Worm (Caenorhabditis elegans): ENCODE data around the gene T01D1.7.

Gene T01D1.7

DNA sequence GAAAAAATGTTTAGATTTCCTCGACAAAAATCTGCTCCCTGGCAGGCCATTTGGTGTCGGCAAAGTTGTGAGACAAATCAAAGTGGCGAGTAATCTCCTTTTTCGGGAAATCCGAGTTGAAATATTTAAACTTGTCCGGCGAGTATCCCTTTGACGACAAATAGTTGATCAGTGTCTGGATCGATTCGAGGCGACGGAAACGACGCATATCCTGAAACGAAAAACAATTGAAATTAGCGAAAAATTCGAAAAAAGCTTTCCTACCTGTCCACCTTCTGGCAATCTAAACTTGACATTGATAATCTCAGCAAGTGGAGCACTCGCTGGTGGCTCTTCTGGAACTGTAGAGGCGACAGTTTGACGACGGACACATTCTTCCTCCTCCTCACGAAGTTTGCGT is 43.7 kb upstream of the T01D1.7 start:
- TF ChIP-seq unc-86 (tag; optimal IDR thresholded peaks at IDR 0.05) (no peak), nhr-85 (tag) (peak; percentile 25), skn-1 (tag; optimal IDR thresholded peaks at IDR 0.05) (no peak)

DNA sequence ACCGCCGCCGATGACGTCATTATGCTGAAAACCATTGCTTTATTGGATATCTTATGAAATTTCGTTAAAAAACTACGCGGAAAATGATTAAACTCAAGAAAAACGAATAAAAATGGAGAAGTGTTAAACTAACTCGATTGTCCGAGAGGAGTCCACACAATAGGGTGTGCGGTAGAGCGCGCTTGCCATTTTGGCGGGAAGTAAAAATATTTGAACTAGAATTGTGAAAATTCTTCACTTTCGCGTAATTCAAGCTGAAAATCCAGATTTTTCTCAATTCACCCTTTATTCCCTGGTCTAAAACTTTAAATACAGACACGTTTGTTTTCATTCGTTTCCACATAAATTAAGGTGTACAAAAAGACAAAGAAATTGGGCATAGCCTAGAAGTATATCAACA is 43.0 kb upstream of the T01D1.7 start, which contains the start of gene F48A11.4:
Gene F48A11.4 (minus strand): TSS at position 24 of the 400 bp plus-strand sequence.
- peak; percentile 100 for TF ChIP-seq lin-35 (GFP tag; optimal IDR thresholded peaks at IDR 0.05)
- TF ChIP-seq nhr-71 (tag; optimal IDR thresholded peaks at IDR 0.05), result peak; percentile 97
- peak; percentile 95 for TF ChIP-seq C16A3.4 (tag; optimal IDR thresholded peaks at IDR 0.05)
- TF ChIP-seq ceh-82 (tag; optimal IDR thresholded peaks at IDR 0.05), result peak; percentile 96 to 97 (median 96)
- TF ChIP-seq elt-3 (tag; optimal IDR thresholded peaks at IDR 0.05), result peak in 4 of 6 experiments; percentile 69 to 93 (median 84)
- TF ChIP-seq ztf-11 (tag; optimal IDR thresholded peaks at IDR 0.05), result peak; percentile 67 to 86
- TF ChIP-seq nhr-90 (tag; optimal IDR thresholded peaks at IDR 0.05; ENCODE audit: poor library complexity), result peak; percentile 97
- peak; percentile 93 for TF ChIP-seq unc-86 (tag; optimal IDR thresholded peaks at IDR 0.05)
- TF ChIP-seq hpl-2 (GFP tag; optimal IDR thresholded peaks at IDR 0.05), result peak; percentile 82
- peak; percentile 87 for TF ChIP-seq mab-9 (GFP tag; IDR thresholded peaks at IDR 0.05)
- peak; percentile 95 for TF ChIP-seq lin-39 (tag; optimal IDR thresholded peaks at IDR 0.05)
- TF ChIP-seq isw-1 (GFP tag; IDR thresholded peaks at IDR 0.05), result peak; percentile 92
- peak; percentile 99 to 100 (median 100) for TF ChIP-seq dpl-1 (GFP tag; optimal IDR thresholded peaks at IDR 0.05)
- peak; percentile 7 for TF ChIP-seq unc-62 (GFP tag; optimal IDR thresholded peaks at IDR 0.05)
- peak; percentile 82 for TF ChIP-seq elt-2 (tag; optimal IDR thresholded peaks at IDR 0.05)
- TF ChIP-seq lir-3 (tag; optimal IDR thresholded peaks at IDR 0.05; ENCODE audit: poor library complexity), result peak; percentile 85
- no peak for TF ChIP-seq nhr-76 (tag; optimal IDR thresholded peaks at IDR 0.05)
- TF ChIP-seq pax-3 (tag; optimal IDR thresholded peaks at IDR 0.05), result peak; percentile 91
- peak; percentile 64 for TF ChIP-seq efl-3 (GFP tag; optimal IDR thresholded peaks at IDR 0.05)
- TF ChIP-seq zip-4 (GFP tag; optimal IDR thresholded peaks at IDR 0.05), result peak; percentile 90
- peak; percentile 69 for TF ChIP-seq vab-15 (tag; optimal IDR thresholded peaks at IDR 0.05)
- TF ChIP-seq mep-1 (tag; optimal IDR thresholded peaks at IDR 0.05), result peak; percentile 96
- peak; percentile 93 for TF ChIP-seq jun-1 (tag; optimal IDR thresholded peaks at IDR 0.05)
- no peak for TF ChIP-seq nhr-84 (tag; optimal IDR thresholded peaks at IDR 0.05)
- peak; percentile 93 for TF ChIP-seq nhr-77 (tag; optimal IDR thresholded peaks at IDR 0.05)
- peak; percentile 93 to 94 for TF ChIP-seq lsy-2 (tag; optimal IDR thresholded peaks at IDR 0.05)
- TF ChIP-seq tbx-2 (tag; optimal IDR thresholded peaks at IDR 0.05), result peak; percentile 96
- TF ChIP-seq nhr-12 (tag; optimal IDR thresholded peaks at IDR 0.05), result no peak
- peak; percentile 96 for TF ChIP-seq nhr-85 (tag)
- no peak for TF ChIP-seq ets-5 (GFP tag; IDR thresholded peaks at IDR 0.05)
- TF ChIP-seq unc-130 (tag; optimal IDR thresholded peaks at IDR 0.05), result peak; percentile 97
- TF ChIP-seq unc-30 (tag; optimal IDR thresholded peaks at IDR 0.05), result peak; percentile 17
- peak; percentile 98 for TF ChIP-seq nhr-47 (tag; optimal IDR thresholded peaks at IDR 0.05)
- peak; percentile 90 for TF ChIP-seq lin-13 (GFP tag; optimal IDR thresholded peaks at IDR 0.05)
- TF ChIP-seq hlh-4 (tag; optimal IDR thresholded peaks at IDR 0.05), result no peak
- TF ChIP-seq aha-1 (tag; optimal IDR thresholded peaks at IDR 0.05), result peak; percentile 81
- TF ChIP-seq hlh-17 (GFP tag; optimal IDR thresholded peaks at IDR 0.05; ENCODE audit: borderline replicate concordance), result no peak
- no peak for TF ChIP-seq sptf-1 (tag; optimal IDR thresholded peaks at IDR 0.05)
- peak; percentile 60 for TF ChIP-seq mef-2 (tag; optimal IDR thresholded peaks at IDR 0.05)
- TF ChIP-seq nhr-237 (tag; optimal IDR thresholded peaks at IDR 0.05), result peak; percentile 82
- peak; percentile 100 for TF ChIP-seq efl-1 (optimal IDR thresholded peaks at IDR 0.05)
- peak; percentile 100 for TF ChIP-seq efl-1 (GFP tag; optimal IDR thresholded peaks at IDR 0.05 in 1 of 2)
- no peak for TF ChIP-seq ces-1 (GFP tag; optimal IDR thresholded peaks at IDR 0.05)
- TF ChIP-seq Y116A8C.19 (tag; optimal IDR thresholded peaks at IDR 0.05; ENCODE audit: borderline replicate concordance), result no peak
- TF ChIP-seq snpc-4 (tag; optimal IDR thresholded peaks at IDR 0.05), result peak; percentile 67
- TF ChIP-seq lin-15B (tag; optimal IDR thresholded peaks at IDR 0.05), result peak; percentile 97
- TF ChIP-seq sox-4 (tag; optimal IDR thresholded peaks at IDR 0.05), result peak; percentile 89
- no peak for TF ChIP-seq pag-3 (tag; optimal IDR thresholded peaks at IDR 0.05; ENCODE audit: borderline replicate concordance, insufficient read depth)
- TF ChIP-seq mdl-1 (tag; optimal IDR thresholded peaks at IDR 0.05), result peak in 1 of 2 experiments; percentile 85
